Worm (Caenorhabditis elegans): Measurements from ENCODE around the gene npr-7.

npr-7 gene

DNA sequence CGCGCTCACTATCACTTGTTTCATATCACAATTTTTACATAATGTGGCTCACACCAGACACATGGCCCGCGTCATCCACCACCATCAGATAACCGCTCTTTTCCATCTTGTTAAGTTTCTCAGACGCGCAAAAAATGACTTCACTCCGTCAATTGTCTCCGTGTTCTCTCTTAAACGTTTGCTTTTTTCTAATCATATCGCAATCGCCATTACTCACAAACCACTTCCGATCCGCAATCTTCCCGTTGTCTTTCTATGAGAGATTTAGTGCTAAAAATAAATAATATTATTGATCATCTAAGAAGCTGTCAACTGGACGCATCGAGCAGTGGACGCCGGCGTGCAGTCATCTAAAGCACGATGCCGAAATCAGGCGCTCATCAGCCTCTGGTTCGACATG is 15.6 kb downstream of the npr-7 start, which contains the start of gene tmc-2:
tmc-2 (plus strand) TSS at position 301 of the 400 bp plus-strand sequence.
- no peak for TF ChIP-seq snpc-3.4 (tag; optimal IDR thresholded peaks at IDR 0.05)
- no peak for TF ChIP-seq rcor-1 (GFP tag; IDR thresholded peaks at IDR 0.05)
- TF ChIP-seq T07F8.4 (tag; optimal IDR thresholded peaks at IDR 0.05), result no peak
- no peak for TF ChIP-seq madf-6 (GFP tag; IDR thresholded peaks at IDR 0.05)
- no peak for TF ChIP-seq snpc-1.3 (tag; optimal IDR thresholded peaks at IDR 0.05; ENCODE audit: insufficient read depth)
- no peak for TF ChIP-seq egrh-3 (GFP tag; IDR thresholded peaks at IDR 0.05)
- TF ChIP-seq K12H6.12 (tag; optimal IDR thresholded peaks at IDR 0.05), result no peak
- TF ChIP-seq mel-28 (tag; optimal IDR thresholded peaks at IDR 0.05; ENCODE audit: borderline replicate concordance), result no peak
- no peak for TF ChIP-seq F57C9.4 (tag; optimal IDR thresholded peaks at IDR 0.05)
- no peak for TF ChIP-seq atf-7 (tag; optimal IDR thresholded peaks at IDR 0.05)
- no peak for TF ChIP-seq tlf-1 (GFP tag; optimal IDR thresholded peaks at IDR 0.05)
- no peak for TF ChIP-seq F37B4.10 (GFP tag; IDR thresholded peaks at IDR 0.05)
- no peak for TF ChIP-seq rpc-1 (optimal IDR thresholded peaks at IDR 0.05)
- TF ChIP-seq rpc-1 (tag; optimal IDR thresholded peaks at IDR 0.05), result no peak
- TF ChIP-seq B0019.2 (GFP tag; conservative IDR thresholded peaks at IDR 0.05), result no peak
- TF ChIP-seq snpc-1.1 (tag; optimal IDR thresholded peaks at IDR 0.05; ENCODE audit: insufficient read depth), result no peak
- no peak for TF ChIP-seq hrde-1 (tag; optimal IDR thresholded peaks at IDR 0.05; ENCODE audit: borderline replicate concordance)
- TF ChIP-seq lsl-1 (GFP tag; optimal IDR thresholded peaks at IDR 0.05), result no peak
- no peak for TF ChIP-seq let-607 (tag; optimal IDR thresholded peaks at IDR 0.05)
- TF ChIP-seq cebp-2 (GFP tag; IDR thresholded peaks at IDR 0.05), result no peak
- no peak for TF ChIP-seq madf-3 (GFP tag; IDR thresholded peaks at IDR 0.05)

ce11 chrX:9302763-9303162 is 16.2 kb downstream of the npr-7 start:
- TF ChIP-seq dpl-1 (GFP tag; optimal IDR thresholded peaks at IDR 0.05) (no peak), snpc-3.4 (tag; optimal IDR thresholded peaks at IDR 0.05) (no peak), hsf-1 (GFP tag; IDR thresholded peaks at IDR 0.05) (no peak), nfya-2 (GFP tag; IDR thresholded peaks at IDR 0.05) (no peak), sptf-2 (GFP tag; optimal IDR thresholded peaks at IDR 0.05) (no peak), mes-4 (tag; optimal IDR thresholded peaks at IDR 0.05) (no peak), pha-4 (tag; optimal IDR thresholded peaks at IDR 0.05) (no peak), sea-2 (GFP tag; IDR thresholded peaks at IDR 0.05) (no peak), F39B2.1 (GFP tag; IDR thresholded peaks at IDR 0.05) (no peak), nhr-120 (GFP tag; IDR thresholded peaks at IDR 0.05) (no peak)

DNA sequence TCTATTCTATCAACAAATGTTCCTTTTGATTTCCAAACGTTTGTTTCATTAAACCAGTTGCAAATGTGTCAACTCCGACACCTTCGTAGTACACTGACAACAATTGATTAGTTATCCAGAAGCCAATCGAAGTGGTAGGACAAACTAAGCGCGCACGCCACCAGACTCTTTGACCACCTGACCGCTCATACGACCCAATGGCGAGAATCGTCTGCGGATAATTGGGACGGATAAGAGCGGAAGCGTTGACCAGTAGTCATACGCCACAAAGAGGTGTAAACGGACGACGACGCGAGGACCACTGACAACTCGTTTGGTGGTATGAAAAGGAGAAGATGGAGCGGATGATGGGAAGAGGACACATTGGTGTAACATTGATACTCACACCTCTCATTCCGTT is 18.6 kb downstream of the npr-7 start:
- TF ChIP-seq rpc-1 (optimal IDR thresholded peaks at IDR 0.05), result no peak
- no peak for TF ChIP-seq rpc-1 (tag; optimal IDR thresholded peaks at IDR 0.05)
- TF ChIP-seq F39B2.1 (GFP tag; IDR thresholded peaks at IDR 0.05), result no peak
- TF ChIP-seq egl-18 (GFP tag; IDR thresholded peaks at IDR 0.05), result no peak
- no peak for TF ChIP-seq ztf-6 (GFP tag; IDR thresholded peaks at IDR 0.05)
- TF ChIP-seq madf-10 (tag; optimal IDR thresholded peaks at IDR 0.05), result no peak
- no peak for TF ChIP-seq efl-1 (GFP tag; optimal IDR thresholded peaks at IDR 0.05)
- TF ChIP-seq ceh-58 (GFP tag; IDR thresholded peaks at IDR 0.05), result no peak
- no peak for TF ChIP-seq tbx-9 (tag; optimal IDR thresholded peaks at IDR 0.05; ENCODE audit: borderline replicate concordance)
- no peak for TF ChIP-seq madf-6 (GFP tag; IDR thresholded peaks at IDR 0.05)
- no peak for TF ChIP-seq T26A5.8 (tag; optimal IDR thresholded peaks at IDR 0.05)
- TF ChIP-seq D2030.7 (GFP tag; IDR thresholded peaks at IDR 0.05), result no peak
- TF ChIP-seq lag-1 (GFP tag; IDR thresholded peaks at IDR 0.05), result no peak
- TF ChIP-seq madf-3 (GFP tag; IDR thresholded peaks at IDR 0.05), result no peak

All from whole organism, young adult.